Worm (Caenorhabditis elegans) whole organism, L4 larva: ENCODE data around the gene ZK1128.3.

ENCODE experiments used
- T26A8.4 ChIP-seq: fragments of 200-800 bp; sonication (Bioruptor generic); IDR thresholded peaks from 2 replicates; pipeline ENCODE4 v1.3.6; 2022; ENCODE audit warnings: missing genetic modification characterization, missing compliant biosample characterization
- Y48G9A.11 ChIP-seq: fragments of 200-800 bp; sonication (Bioruptor generic); IDR thresholded peaks from 2 replicates; pipeline ENCODE4 v1.3.6; 2022; ENCODE audit warnings: missing genetic modification reagents, missing genetic modification characterization, missing compliant biosample characterization
- ZK337.2 ChIP-seq: fragments of 200-800 bp; sonication (Bioruptor generic); IDR thresholded peaks from 2 replicates; pipeline ENCODE4 v1.3.6; 2022; ENCODE audit warnings: missing genetic modification reagents, missing genetic modification characterization, missing compliant biosample characterization
- ZK546.5 ChIP-seq, 2 experiments: sonication (generic microtip); optimal IDR thresholded peaks; 2 replicates each; lab custom pipeline; 2017; ENCODE audit warnings: missing biosample characterization in 2 of 2, missing genetic modification characterization in 2 of 2
- aha-1 ChIP-seq: fragments of 150-350 bp; peaks from one replicate; lab custom pipeline; 2014; ENCODE audit warnings: missing biosample characterization, missing genetic modification characterization
- arid-1 ChIP-seq: fragments of 200-800 bp; sonication (Bioruptor generic); conservative IDR thresholded peaks from 2 replicates; pipeline ENCODE4 v1.3.6; 2022; ENCODE audit warnings: missing genetic modification reagents, missing genetic modification characterization, missing compliant biosample characterization
- ceh-20 ChIP-seq: fragments of 200-800 bp; sonication (Bioruptor generic); IDR thresholded peaks from 2 replicates; pipeline ENCODE4 v1.3.6; 2022; ENCODE audit warnings: missing genetic modification reagents, missing genetic modification characterization, missing compliant biosample characterization
- ceh-62 ChIP-seq: sonication (generic microtip); optimal IDR thresholded peaks from 2 replicates; lab custom pipeline; 2017; ENCODE audit warnings: missing biosample characterization, missing genetic modification characterization
- ceh-82 ChIP-seq: sonication (generic microtip); optimal IDR thresholded peaks from 2 replicates; lab custom pipeline; 2017; ENCODE audit warnings: missing biosample characterization, missing genetic modification characterization
- ces-1 ChIP-seq: fragments of 150-350 bp; sonication (generic microtip); optimal IDR thresholded peaks from 4 replicates; lab custom pipeline; 2014; ENCODE audit warnings: missing biosample characterization, missing genetic modification reagents, missing genetic modification characterization
- cey-2 ChIP-seq: sonication (generic microtip); optimal IDR thresholded peaks from 3 replicates; lab custom pipeline; 2017; ENCODE audit warnings: missing genetic modification characterization, mild to moderate bottlenecking, missing compliant biosample characterization, antibody characterized with exemption, borderline replicate concordance; ENCODE audit not compliant: insufficient read depth
- ctbp-1 ChIP-seq: fragments of 200-800 bp; sonication (Bioruptor generic); IDR thresholded peaks from 2 replicates; pipeline ENCODE4 v1.3.6; 2022; ENCODE audit warnings: missing genetic modification reagents, missing genetic modification characterization, missing compliant biosample characterization
- dmd-6 ChIP-seq: fragments of 200-800 bp; sonication (Bioruptor generic); IDR thresholded peaks from 2 replicates; pipeline ENCODE4 v1.3.6; 2022; ENCODE audit warnings: missing genetic modification reagents, missing genetic modification characterization, missing compliant biosample characterization
- dpl-1 ChIP-seq: fragments of 150-350 bp; optimal IDR thresholded peaks from 2 replicates; lab custom pipeline; 2014; ENCODE audit warnings: missing biosample characterization, missing genetic modification reagents, missing genetic modification characterization
- dve-1 ChIP-seq: sonication (generic microtip); optimal IDR thresholded peaks from 2 replicates; lab custom pipeline; 2017; ENCODE audit warnings: antibody characterized with exemption, mild to moderate bottlenecking, missing genetic modification characterization, missing compliant biosample characterization; ENCODE audit not compliant: insufficient read depth
- egl-27 ChIP-seq: sonication (generic microtip); optimal IDR thresholded peaks from 3 replicates; lab custom pipeline; 2017; ENCODE audit warnings: missing biosample characterization, missing genetic modification reagents, missing genetic modification characterization
- fkh-10 ChIP-seq: fragments of 150-350 bp; optimal IDR thresholded peaks from 2 replicates; lab custom pipeline; 2014; ENCODE audit warnings: missing biosample characterization, missing genetic modification reagents, missing genetic modification characterization
- gei-8 ChIP-seq: fragments of 200-800 bp; sonication (Bioruptor generic); optimal IDR thresholded peaks from 2 replicates; lab custom pipeline; 2018; ENCODE audit warnings: mild to moderate bottlenecking, missing genetic modification characterization, missing compliant biosample characterization
- hlh-11 ChIP-seq: fragments of 200-800 bp; sonication (Bioruptor generic); optimal IDR thresholded peaks from 2 replicates; lab custom pipeline; 2018; ENCODE audit warnings: mild to moderate bottlenecking, missing genetic modification characterization, missing compliant biosample characterization
- jun-1 ChIP-seq: fragments of 150-350 bp; optimal IDR thresholded peaks from 2 replicates; lab custom pipeline; 2014; ENCODE audit warnings: missing biosample characterization, missing genetic modification reagents, missing genetic modification characterization
- lin-1 ChIP-seq: fragments of 200-800 bp; sonication (Bioruptor generic); IDR thresholded peaks from 2 replicates; pipeline ENCODE4 v1.3.6; 2022; ENCODE audit warnings: missing genetic modification reagents, missing genetic modification characterization, missing compliant biosample characterization
- lin-13 ChIP-seq: fragments of 150-350 bp; optimal IDR thresholded peaks from 2 replicates; lab custom pipeline; 2014; ENCODE audit warnings: missing biosample characterization, missing genetic modification reagents, missing genetic modification characterization
- lin-38 ChIP-seq: fragments of 200-800 bp; sonication (Bioruptor generic); IDR thresholded peaks from 2 replicates; pipeline ENCODE4 v1.3.6; 2022; ENCODE audit warnings: missing genetic modification reagents, missing genetic modification characterization, missing compliant biosample characterization
- lsy-2 ChIP-seq, 2 experiments: fragments of 150-350 bp in 1 of 2; sonication (generic microtip) in 1 of 2; optimal IDR thresholded peaks; 2 replicates each; lab custom pipeline; 2014 to 2017; ENCODE audit warnings: missing biosample characterization in 2 of 2, missing genetic modification characterization in 2 of 2
- madf-9 ChIP-seq: fragments of 200-800 bp; sonication (Bioruptor generic); conservative IDR thresholded peaks from 2 replicates; pipeline ENCODE4 v1.3.6; 2022; ENCODE audit warnings: missing genetic modification reagents, missing genetic modification characterization, missing compliant biosample characterization
- mdt-29 ChIP-seq: fragments of 200-800 bp; sonication (Bioruptor generic); IDR thresholded peaks from 2 replicates; pipeline ENCODE4 v1.3.6; 2022; ENCODE audit warnings: missing genetic modification reagents, missing genetic modification characterization, missing compliant biosample characterization
- mep-1 ChIP-seq: fragments of 150-350 bp; sonication (generic microtip); optimal IDR thresholded peaks from 3 replicates; lab custom pipeline; 2014; ENCODE audit warnings: missing biosample characterization, missing genetic modification characterization
- mxl-2 ChIP-seq: fragments of 200-800 bp; sonication (Bioruptor generic); conservative IDR thresholded peaks from 2 replicates; pipeline ENCODE4 v1.3.6; 2022; ENCODE audit warnings: missing genetic modification reagents, missing genetic modification characterization, missing compliant biosample characterization
- mxl-3 ChIP-seq: fragments of 200-800 bp; sonication (Bioruptor generic); optimal IDR thresholded peaks from 2 replicates; lab custom pipeline; 2018; ENCODE audit warnings: mild to moderate bottlenecking, missing genetic modification characterization, missing compliant biosample characterization
- nhr-10 ChIP-seq: fragments of 150-350 bp; optimal IDR thresholded peaks from 2 replicates; lab custom pipeline; 2014; ENCODE audit warnings: missing biosample characterization, missing genetic modification characterization
- nhr-102 ChIP-seq: sonication (generic microtip); optimal IDR thresholded peaks from 2 replicates; lab custom pipeline; 2016; ENCODE audit warnings: mild to moderate bottlenecking, missing genetic modification characterization, moderate library complexity, missing compliant biosample characterization
- nhr-11 ChIP-seq: fragments of 150-350 bp; optimal IDR thresholded peaks from 2 replicates; lab custom pipeline; 2014; ENCODE audit warnings: missing biosample characterization, missing genetic modification characterization
- nhr-6 ChIP-seq: fragments of 150-350 bp; optimal IDR thresholded peaks from 2 replicates; lab custom pipeline; 2014; ENCODE audit warnings: missing biosample characterization, missing genetic modification characterization
- nhr-76 ChIP-seq: fragments of 150-350 bp; optimal IDR thresholded peaks from 2 replicates; lab custom pipeline; 2014; ENCODE audit warnings: missing biosample characterization, missing genetic modification characterization
- php-3 ChIP-seq: fragments of 200-800 bp; sonication (Bioruptor generic); IDR thresholded peaks from 2 replicates; pipeline ENCODE4 v1.3.6; 2022; ENCODE audit warnings: missing genetic modification reagents, missing genetic modification characterization, missing compliant biosample characterization
- saeg-2 ChIP-seq: fragments of 200-800 bp; sonication (Bioruptor generic); IDR thresholded peaks from 2 replicates; pipeline ENCODE4 v1.3.6; 2022; ENCODE audit warnings: missing genetic modification reagents, missing genetic modification characterization, missing compliant biosample characterization
- skn-1 ChIP-seq: fragments of 150-350 bp; optimal IDR thresholded peaks from 2 replicates; lab custom pipeline; 2014; ENCODE audit warnings: missing biosample characterization, missing genetic modification characterization
- snpc-1.2 ChIP-seq: fragments of 200-800 bp; sonication (Bioruptor generic); IDR thresholded peaks from 2 replicates; pipeline ENCODE4 v1.3.6; 2022; ENCODE audit warnings: missing genetic modification reagents, missing genetic modification characterization, missing compliant biosample characterization
- spr-1 ChIP-seq: sonication (generic microtip); optimal IDR thresholded peaks from 2 replicates; lab custom pipeline; 2016; ENCODE audit warnings: mild to moderate bottlenecking, missing genetic modification characterization, missing compliant biosample characterization
- spr-3 ChIP-seq: fragments of 200-800 bp; sonication (Bioruptor generic); optimal IDR thresholded peaks from 2 replicates; lab custom pipeline; 2018; ENCODE audit warnings: mild to moderate bottlenecking, missing genetic modification characterization, missing compliant biosample characterization
- tag-97 ChIP-seq: fragments of 200-800 bp; sonication (Bioruptor generic); IDR thresholded peaks from 2 replicates; pipeline ENCODE4 v1.3.6; 2022; ENCODE audit warnings: missing genetic modification characterization, missing compliant biosample characterization
- tra-1 ChIP-seq: fragments of 200-800 bp; sonication (Bioruptor generic); IDR thresholded peaks from 2 replicates; pipeline ENCODE4 v1.3.6; 2022; ENCODE audit warnings: missing genetic modification reagents, missing genetic modification characterization, missing compliant biosample characterization
- unc-130 ChIP-seq: sonication (generic microtip); optimal IDR thresholded peaks from 2 replicates; lab custom pipeline; 2016; ENCODE audit warnings: missing genetic modification reagents, missing genetic modification characterization, missing compliant biosample characterization
- unc-39 ChIP-seq: sonication (generic microtip); optimal IDR thresholded peaks from 2 replicates; lab custom pipeline; 2017; ENCODE audit warnings: missing biosample characterization, missing genetic modification characterization
- vab-7 ChIP-seq: fragments of 200-800 bp; sonication (Bioruptor generic); IDR thresholded peaks from 2 replicates; pipeline ENCODE4 v1.3.6; 2022; ENCODE audit warnings: missing genetic modification reagents, missing genetic modification characterization, missing compliant biosample characterization
- zag-1 ChIP-seq: fragments of 150-350 bp; optimal IDR thresholded peaks from 2 replicates; lab custom pipeline; 2014; ENCODE audit warnings: missing biosample characterization, missing genetic modification characterization
- zip-11 ChIP-seq: fragments of 200-800 bp; sonication (Bioruptor generic); IDR thresholded peaks from 2 replicates; pipeline ENCODE4 v1.3.6; 2022; ENCODE audit warnings: missing genetic modification characterization, missing compliant biosample characterization
- ztf-7 ChIP-seq: fragments of 150-350 bp; optimal IDR thresholded peaks from 2 replicates; lab custom pipeline; 2014; ENCODE audit warnings: missing biosample characterization, missing genetic modification characterization

ZK1128.3 gene

ce11 chrIII:10101352-10101751, 17.4 kb downstream of the ZK1128.3 start, which contains the start of gene kel-10:
TSS of gene kel-10 (minus strand) at chrIII:10101452.
- TF ChIP-seq spr-3 (GFP tag; lab: Kevin White, UChicago) (no peak), lin-13 (GFP tag; lab: Kevin White, UChicago) (no peak), nhr-76 (tag; lab: Kevin White, UChicago) (no peak), zip-11 (GFP tag; lab: Robert Waterston, UW) (no peak), tag-97 (GFP tag; lab: Robert Waterston, UW) (no peak), lsy-2 (tag; optimal IDR thresholded peaks at IDR 0.05; lab: Kevin White, UChicago) (no peak), hlh-11 (tag; lab: Kevin White, UChicago) (no peak), jun-1 (tag; lab: Kevin White, UChicago) (no peak), snpc-1.2 (GFP tag; lab: Robert Waterston, UW) (no peak), nhr-10 (no peak), ctbp-1 (GFP tag; lab: Robert Waterston, UW) (no peak), egl-27 (no peak), vab-7 (no peak), nhr-11 (tag; lab: Kevin White, UChicago) (no peak), php-3 (no peak), arid-1 (GFP tag; lab: Robert Waterston, UW) (no peak)

ce11 chrIII:10097981-10098380, 20.7 kb downstream of the ZK1128.3 start, which contains the start of gene spop-1:
TSS of gene spop-1 (minus strand) at chrIII:10098081.
- TF ChIP-seq nhr-6 (tag; lab: Kevin White, UChicago), result no peak
- peak; percentile 52 for TF ChIP-seq aha-1 (tag; lab: Kevin White, UChicago)
- TF ChIP-seq, all 104 proteins: peak for 1

ce11 chrIII:10096525-10096972, 22.2 kb downstream of the ZK1128.3 start:
- peak; percentile 40 for TF ChIP-seq zag-1 (tag; lab: Kevin White, UChicago)
- peak; percentile 89 for TF ChIP-seq dmd-6 (GFP tag; lab: Robert Waterston, UW)
- no peak for TF ChIP-seq ZK337.2
- peak; percentile 10 for TF ChIP-seq ces-1 (GFP tag; lab: Kevin White, UChicago)
- TF ChIP-seq lin-38 (GFP tag; lab: Robert Waterston, UW), result no peak; the same call in 1 of the 2 replicates
- TF ChIP-seq nhr-11 (tag; lab: Kevin White, UChicago), result peak; percentile 79
- TF ChIP-seq dpl-1, result peak; percentile 62
- TF ChIP-seq lin-1 (GFP tag; lab: Robert Waterston, UW), result peak; percentile 80
- TF ChIP-seq madf-9 (GFP tag; lab: Robert Waterston, UW), result no peak
- TF ChIP-seq ceh-20, result peak; percentile 81
- no peak for TF ChIP-seq ZK546.5 (tag; optimal IDR thresholded peaks at IDR 0.05; lab: Kevin White, UChicago)
- no peak for TF ChIP-seq skn-1 (tag; lab: Kevin White, UChicago)
- TF ChIP-seq ztf-7 (tag; lab: Kevin White, UChicago), result no peak
- no peak for TF ChIP-seq unc-130
- peak; percentile 76 for TF ChIP-seq fkh-10 (GFP tag; lab: Kevin White, UChicago)
- TF ChIP-seq tra-1, result peak; percentile 84
- no peak for TF ChIP-seq ceh-62 (tag; lab: Kevin White, UChicago)
- TF ChIP-seq nhr-102 (tag; lab: Kevin White, UChicago), result peak; percentile 79
- 0 out of 2 replicates have a peak, but pooled peaks have one; percentile 4 for TF ChIP-seq mxl-2 (GFP tag; lab: Robert Waterston, UW)
- TF ChIP-seq gei-8 (GFP tag; lab: Kevin White, UChicago), result peak; percentile 17
- TF ChIP-seq saeg-2 (GFP tag; lab: Robert Waterston, UW), result peak; percentile 50; the same call in 1 of the 2 replicates
- TF ChIP-seq dve-1 (tag; lab: Kevin White, UChicago), result peak; percentile 96
- no peak for TF ChIP-seq unc-39 (tag; lab: Kevin White, UChicago)
- peak; percentile 76 for TF ChIP-seq jun-1 (tag; lab: Kevin White, UChicago)
- TF ChIP-seq mep-1 (tag; lab: Kevin White, UChicago), result peak; percentile 91
- TF ChIP-seq cey-2 (tag; lab: Kevin White, UChicago), result peak; percentile 34
- TF ChIP-seq mxl-3 (GFP tag; lab: Kevin White, UChicago), result peak; percentile 87
- peak; percentile 38 for TF ChIP-seq lin-13 (GFP tag; lab: Kevin White, UChicago)
- peak; percentile 59 for TF ChIP-seq spr-1 (tag; lab: Kevin White, UChicago)
- TF ChIP-seq mdt-29 (GFP tag; lab: Robert Waterston, UW), result no peak
- peak; percentile 92 for TF ChIP-seq nhr-6 (tag; lab: Kevin White, UChicago)
- TF ChIP-seq Y48G9A.11 (GFP tag; lab: Robert Waterston, UW), result no peak
- TF ChIP-seq ceh-82, result no peak
- peak; percentile 91 for TF ChIP-seq T26A8.4 (GFP tag; lab: Robert Waterston, UW)
